Fruit fly (Drosophila melanogaster) whole organism, embryonic: Measurements from ENCODE around the gene CG34278.

Experiments
- Adf1 ChIP-seq: fragments of 200-800 bp; sonication (Bioruptor generic); IDR thresholded peaks from 2 replicates; pipeline ENCODE4 v1.3.6; 2022; ENCODE audit warnings: missing biosample characterization, missing genetic modification characterization
- BEAF-32 ChIP-seq: fragments of 200-800 bp; sonication (Bioruptor generic); optimal IDR thresholded peaks from 3 replicates; lab custom pipeline; 2017; ENCODE audit warnings: missing biosample characterization, missing genetic modification characterization, mild to moderate bottlenecking, moderate library complexity, missing genetic modification reagents
- Blimp-1 ChIP-seq: fragments of 200-800 bp; sonication (Bioruptor generic); optimal IDR thresholded peaks from 3 replicates; lab custom pipeline; 2018; ENCODE audit warnings: missing biosample characterization, missing genetic modification characterization, mild to moderate bottlenecking, moderate library complexity, missing genetic modification reagents
- CG11696 ChIP-seq: fragments of 200-800 bp; sonication (Bioruptor generic); IDR thresholded peaks from 2 replicates; pipeline ENCODE4 v1.3.6; 2022; ENCODE audit warnings: missing biosample characterization, missing genetic modification characterization
- CG12104 ChIP-seq: fragments of 200-800 bp; sonication (Bioruptor generic); optimal IDR thresholded peaks from 3 replicates; lab custom pipeline; 2016; ENCODE audit warnings: missing biosample characterization, missing genetic modification characterization
- CG13287 ChIP-seq: fragments of 200-800 bp; sonication (Bioruptor generic); IDR thresholded peaks from 2 replicates; pipeline ENCODE4 v1.3.6; 2022; ENCODE audit warnings: missing biosample characterization, missing genetic modification characterization; ENCODE audit not compliant: partially characterized antibody
- CG14441 ChIP-seq: fragments of 200-800 bp; sonication (Bioruptor generic); IDR thresholded peaks from 2 replicates; pipeline ENCODE4 v1.3.6; 2022; ENCODE audit warnings: missing biosample characterization, missing genetic modification characterization
- CG15479 ChIP-seq: fragments of 200-800 bp; sonication (Bioruptor generic); optimal IDR thresholded peaks from 3 replicates; lab custom pipeline; 2019; ENCODE audit warnings: missing biosample characterization, mild to moderate bottlenecking, missing genetic modification characterization, moderate library complexity
- CG16779 ChIP-seq: fragments of 200-800 bp; sonication (Bioruptor generic); IDR thresholded peaks from 2 replicates; pipeline ENCODE4 v1.3.6; 2022; ENCODE audit warnings: missing biosample characterization, missing genetic modification characterization
- CG17612 ChIP-seq: fragments of 200-800 bp; sonication (Bioruptor generic); IDR thresholded peaks from 2 replicates; pipeline ENCODE4 v1.3.6; 2022; ENCODE audit warnings: missing biosample characterization, missing genetic modification characterization
- CG18262 ChIP-seq: fragments of 200-800 bp; optimal IDR thresholded peaks from 3 replicates; lab custom pipeline; 2019; ENCODE audit warnings: missing biosample characterization, mild to moderate bottlenecking, missing genetic modification characterization, moderate library complexity
- CG2116 ChIP-seq: fragments of 200-800 bp; sonication (Bioruptor generic); optimal IDR thresholded peaks from 3 replicates; lab custom pipeline; 2018; ENCODE audit warnings: missing biosample characterization, mild to moderate bottlenecking, missing genetic modification characterization
- CG34224 ChIP-seq: fragments of 200-800 bp; sonication (Bioruptor generic); IDR thresholded peaks from 3 replicates; pipeline ENCODE4 v1.3.6; 2022; ENCODE audit warnings: missing biosample characterization, missing genetic modification characterization; ENCODE audit not compliant: partially characterized antibody
- CG3995 ChIP-seq: fragments of 200-800 bp; sonication (Bioruptor generic); optimal IDR thresholded peaks from 3 replicates; lab custom pipeline; 2016; ENCODE audit warnings: missing biosample characterization, missing genetic modification characterization
- CG4282 ChIP-seq: fragments of 200-800 bp; sonication (Bioruptor generic); optimal IDR thresholded peaks from 2 replicates; lab custom pipeline; 2016; ENCODE audit warnings: missing biosample characterization, missing genetic modification characterization
- CG6654 ChIP-seq: fragments of 200-800 bp; sonication (Bioruptor generic); optimal IDR thresholded peaks from 2 replicates; lab custom pipeline; 2017; ENCODE audit warnings: missing biosample characterization, mild to moderate bottlenecking, missing genetic modification characterization
- CG9609 ChIP-seq: fragments of 200-800 bp; sonication (Bioruptor generic); optimal IDR thresholded peaks from 3 replicates; lab custom pipeline; 2016; ENCODE audit warnings: missing biosample characterization, missing genetic modification characterization
- Dbx ChIP-seq: fragments of 200-800 bp; sonication (Bioruptor generic); IDR thresholded peaks from 3 replicates; pipeline ENCODE4 v1.3.6; 2022; ENCODE audit warnings: missing biosample characterization, missing genetic modification characterization
- Dip2 ChIP-seq: fragments of 200-800 bp; sonication (Bioruptor generic); IDR thresholded peaks from 2 replicates; pipeline ENCODE4 v1.3.6; 2022; ENCODE audit warnings: missing biosample characterization, missing genetic modification characterization
- Ets65A ChIP-seq: fragments of 200-800 bp; sonication (Bioruptor generic); peaks from one replicate; lab custom pipeline; 2016; ENCODE audit warnings: missing biosample characterization, missing genetic modification characterization
- MBD-R2 ChIP-seq: fragments of 200-800 bp; sonication (Bioruptor generic); IDR thresholded peaks from 2 replicates; pipeline ENCODE4 v1.3.6; 2022; ENCODE audit warnings: missing biosample characterization, missing genetic modification characterization
- Max ChIP-seq: fragments of 200-800 bp; sonication (Bioruptor generic); optimal IDR thresholded peaks from 2 replicates; lab custom pipeline; 2016; ENCODE audit warnings: missing biosample characterization, mild to moderate bottlenecking, missing genetic modification characterization
- Med ChIP-seq: fragments of 200-800 bp; sonication (Bioruptor generic); peaks from one replicate; lab custom pipeline; 2016; ENCODE audit warnings: missing biosample characterization, missing genetic modification characterization, mild to moderate bottlenecking, inconsistent platforms, moderate library complexity
- Mes4 ChIP-seq: fragments of 200-800 bp; sonication (Bioruptor generic); optimal IDR thresholded peaks from 2 replicates; lab custom pipeline; 2016; ENCODE audit warnings: missing biosample characterization, missing genetic modification characterization
- NC2β ChIP-seq: fragments of 200-800 bp; sonication (Bioruptor generic); optimal IDR thresholded peaks from 2 replicates; lab custom pipeline; 2016; ENCODE audit warnings: missing biosample characterization, missing genetic modification characterization
- NfI ChIP-seq: fragments of 200-800 bp; sonication (Bioruptor generic); optimal IDR thresholded peaks from 3 replicates; lab custom pipeline; 2018; ENCODE audit warnings: missing biosample characterization, mild to moderate bottlenecking, missing genetic modification characterization, moderate library complexity
- Pdp1 ChIP-seq, 2 experiments: fragments of 200-800 bp; sonication (Bioruptor generic); optimal IDR thresholded peaks; 3 replicates each; lab custom pipeline; 2016; ENCODE audit warnings: missing biosample characterization in 2 of 2, missing genetic modification characterization in 2 of 2, mild to moderate bottlenecking in 1 of 2, moderate library complexity in 1 of 2
- Scr ChIP-seq: fragments of 200-800 bp; sonication (Bioruptor generic); IDR thresholded peaks from 2 replicates; pipeline ENCODE4 v1.3.6; 2022; ENCODE audit warnings: missing biosample characterization, missing genetic modification characterization; ENCODE audit not compliant: partially characterized antibody
- Xrp1 ChIP-seq: fragments of 200-800 bp; sonication (Bioruptor generic); IDR thresholded peaks from 2 replicates; pipeline ENCODE4 v1.3.6; 2022; ENCODE audit warnings: missing biosample characterization, missing genetic modification characterization
- ap ChIP-seq: fragments of 200-800 bp; sonication (Bioruptor generic); IDR thresholded peaks from 2 replicates; pipeline ENCODE4 v1.3.6; 2022; ENCODE audit warnings: missing biosample characterization, missing genetic modification characterization
- bsh ChIP-seq, 2 experiments: fragments of 200-800 bp; sonication (Bioruptor generic); optimal IDR thresholded peaks; 2 replicates each; lab custom pipeline; 2017 to 2018; ENCODE audit warnings: mild to moderate bottlenecking in 2 of 2, missing biosample characterization in 2 of 2, missing genetic modification characterization in 2 of 2, moderate library complexity in 1 of 2
- cas ChIP-seq: fragments of 200-800 bp; sonication (Bioruptor generic); IDR thresholded peaks from 2 replicates; pipeline ENCODE4 v1.3.6; 2022; ENCODE audit warnings: missing biosample characterization, missing genetic modification characterization
- caup ChIP-seq: fragments of 200-800 bp; sonication (Bioruptor generic); optimal IDR thresholded peaks from 3 replicates; lab custom pipeline; 2017; ENCODE audit warnings: missing biosample characterization, mild to moderate bottlenecking, missing genetic modification characterization, moderate library complexity; ENCODE audit not compliant: severe bottlenecking
- croc ChIP-seq: fragments of 200-800 bp; sonication (Bioruptor generic); conservative IDR thresholded peaks from 3 replicates; pipeline ENCODE4 v1.3.6; 2022; ENCODE audit warnings: missing biosample characterization, missing genetic modification characterization
- exex ChIP-seq: fragments of 200-800 bp; sonication (Bioruptor generic); optimal IDR thresholded peaks from 4 replicates; lab custom pipeline; 2018; ENCODE audit warnings: missing biosample characterization, mild to moderate bottlenecking, missing genetic modification characterization, moderate library complexity
- hb ChIP-seq: fragments of 200-800 bp; sonication (Bioruptor generic); IDR thresholded peaks from 3 replicates; pipeline ENCODE4 v1.3.6; 2022; ENCODE audit warnings: missing biosample characterization, missing genetic modification characterization; ENCODE audit not compliant: partially characterized antibody
- hbn ChIP-seq: fragments of 200-800 bp; sonication (Bioruptor generic); IDR thresholded peaks from 2 replicates; pipeline ENCODE4 v1.3.6; 2022; ENCODE audit warnings: missing biosample characterization, missing genetic modification characterization; ENCODE audit not compliant: partially characterized antibody
- lmd ChIP-seq: fragments of 200-800 bp; sonication (Bioruptor generic); IDR thresholded peaks from 2 replicates; pipeline ENCODE4 v1.3.6; 2022; ENCODE audit warnings: missing biosample characterization, missing genetic modification characterization
- mam ChIP-seq: fragments of 200-800 bp; sonication (Bioruptor generic); optimal IDR thresholded peaks from 3 replicates; lab custom pipeline; 2016; ENCODE audit warnings: missing biosample characterization, missing genetic modification characterization
- nerfin-1 ChIP-seq: fragments of 200-800 bp; sonication (Bioruptor generic); optimal IDR thresholded peaks from 3 replicates; lab custom pipeline; 2019; ENCODE audit warnings: missing biosample characterization, mild to moderate bottlenecking, missing genetic modification characterization, moderate library complexity
- nerfin-2 ChIP-seq: fragments of 200-800 bp; sonication (Bioruptor generic); IDR thresholded peaks from 2 replicates; pipeline ENCODE4 v1.3.6; 2022; ENCODE audit warnings: missing biosample characterization, missing genetic modification characterization; ENCODE audit not compliant: partially characterized antibody
- scrt ChIP-seq: fragments of 200-800 bp; sonication (Bioruptor generic); optimal IDR thresholded peaks from 2 replicates; lab custom pipeline; 2018; ENCODE audit warnings: missing biosample characterization, mild to moderate bottlenecking, missing genetic modification characterization, moderate library complexity
- sd ChIP-seq: fragments of 200-800 bp; sonication (Bioruptor generic); optimal IDR thresholded peaks from 3 replicates; lab custom pipeline; 2018; ENCODE audit warnings: missing biosample characterization, mild to moderate bottlenecking, missing genetic modification characterization, moderate library complexity
- sisA ChIP-seq: fragments of 200-800 bp; sonication (Bioruptor generic); IDR thresholded peaks from 2 replicates; pipeline ENCODE4 v1.3.6; 2022; ENCODE audit warnings: missing biosample characterization, missing genetic modification characterization
- slbo ChIP-seq: fragments of 200-800 bp; sonication (Bioruptor generic); IDR thresholded peaks from 2 replicates; pipeline ENCODE4 v1.3.6; 2022; ENCODE audit warnings: missing biosample characterization, missing genetic modification characterization
- so ChIP-seq: fragments of 200-800 bp; sonication (Bioruptor generic); IDR thresholded peaks from 3 replicates; pipeline ENCODE4 v1.3.6; 2022; ENCODE audit warnings: missing biosample characterization, missing genetic modification characterization
- tio ChIP-seq: fragments of 200-800 bp; sonication (Bioruptor generic); optimal IDR thresholded peaks from 2 replicates; lab custom pipeline; 2017; ENCODE audit warnings: missing biosample characterization, missing genetic modification characterization, inconsistent platforms
- tll ChIP-seq, 2 experiments: fragments of 200-800 bp in 1 of 2; fragments of >200 bp in 1 of 2; sonication (Bioruptor generic) in 1 of 2; optimal IDR thresholded peaks; 2 replicates each; lab custom pipeline; 2017 to 2019; ENCODE audit warnings: missing biosample characterization in 2 of 2, missing genetic modification characterization in 2 of 2, mild to moderate bottlenecking in 1 of 2, moderate library complexity in 1 of 2
- unpg ChIP-seq: fragments of 200-800 bp; sonication (Bioruptor generic); optimal IDR thresholded peaks from 3 replicates; lab custom pipeline; 2018; ENCODE audit warnings: missing biosample characterization, mild to moderate bottlenecking, missing genetic modification characterization, moderate library complexity
- yki ChIP-seq: fragments of >200 bp; optimal IDR thresholded peaks from 3 replicates; lab custom pipeline; 2018

The CG34278 gene

dm6 chr3R:17082471-17082870, 37.8 kb upstream of the CG34278 start:
- TF ChIP-seq nerfin-1 (tag; lab: Kevin White, UChicago) (peak; percentile 34), sisA (no peak), CG12104 (GFP tag; lab: Kevin White, UChicago) (no peak), NfI (GFP tag; lab: Kevin White, UChicago) (no peak), hb (GFP tag; lab: Robert Waterston, UW) (no peak), yki (lab: Kevin White, UChicago) (no peak), CG11696 (no peak), CG9609 (GFP tag; lab: Kevin White, UChicago) (no peak), slbo (GFP tag; lab: Robert Waterston, UW) (no peak), tll (GFP tag; optimal IDR thresholded peaks at IDR 0.05; lab: Kevin White, UChicago) (peak in 1 of 2 experiments; percentile 69), Mes4 (GFP tag; lab: Kevin White, UChicago) (no peak), Ets65A (peak; percentile 48), so (GFP tag; lab: Robert Waterston, UW) (peak; percentile 33; the same call in 1 of the 3 replicates), CG14441 (GFP tag; lab: Robert Waterston, UW) (no peak), Blimp-1 (no peak), Med (GFP tag; lab: Kevin White, UChicago) (peak; percentile 3), caup (no peak), CG16779 (GFP tag; lab: Robert Waterston, UW) (no peak), cas (GFP tag; lab: Robert Waterston, UW) (no peak), tio (GFP tag; lab: Kevin White, UChicago) (no peak), CG17612 (GFP tag; lab: Robert Waterston, UW) (no peak), NC2β (GFP tag; lab: Kevin White, UChicago) (no peak), Adf1 (GFP tag; lab: Robert Waterston, UW) (no peak), Dip2 (GFP tag; lab: Robert Waterston, UW) (no peak), Scr (no peak), unpg (no peak), nerfin-2 (no peak), CG4282 (GFP tag; lab: Kevin White, UChicago) (no peak), CG34224 (no peak), sd (tag; lab: Kevin White, UChicago) (peak; percentile 72), croc (GFP tag; lab: Robert Waterston, UW) (no peak), CG15479 (GFP tag; lab: Kevin White, UChicago) (peak; percentile 80), Max (GFP tag; lab: Kevin White, UChicago) (no peak), mam (no peak), bsh (GFP tag; optimal IDR thresholded peaks at IDR 0.05; lab: Kevin White, UChicago) (no peak), ap (GFP tag; lab: Robert Waterston, UW) (no peak), lmd (no peak), exex (tag; lab: Kevin White, UChicago) (no peak), CG3995 (no peak)
- TF ChIP-seq, all 482 proteins: peak for 7

dm6 chr3R:17085029-17085807, 35.0 kb upstream of the CG34278 start, which contains the start of gene GckIII:
TSS of gene GckIII (plus strand) at chr3R:17085513.
- TF ChIP-seq Pdp1 (GFP tag; optimal IDR thresholded peaks at IDR 0.05; lab: Kevin White, UChicago) (peak in 1 of 2 experiments; percentile 11), hbn (GFP tag; lab: Robert Waterston, UW) (peak; percentile 52), Med (GFP tag; lab: Kevin White, UChicago) (peak; percentile 54), scrt (no peak), CG34224 (peak; percentile 93), Xrp1 (GFP tag; lab: Robert Waterston, UW) (peak; percentile 12), CG6654 (GFP tag; lab: Kevin White, UChicago) (no peak), MBD-R2 (GFP tag; lab: Robert Waterston, UW) (peak; percentile 54), CG2116 (GFP tag; lab: Kevin White, UChicago) (peak; percentile 62), CG18262 (tag; lab: Kevin White, UChicago) (peak; percentile 19), CG3995 (no peak), CG13287 (GFP tag; lab: Robert Waterston, UW) (peak; percentile 87), Dbx (no peak), BEAF-32 (peak; percentile 74), Scr (peak; percentile 89)
